Fruit fly (Drosophila melanogaster): ENCODE data around the gene Agpat1.

Gene Agpat1

DNA sequence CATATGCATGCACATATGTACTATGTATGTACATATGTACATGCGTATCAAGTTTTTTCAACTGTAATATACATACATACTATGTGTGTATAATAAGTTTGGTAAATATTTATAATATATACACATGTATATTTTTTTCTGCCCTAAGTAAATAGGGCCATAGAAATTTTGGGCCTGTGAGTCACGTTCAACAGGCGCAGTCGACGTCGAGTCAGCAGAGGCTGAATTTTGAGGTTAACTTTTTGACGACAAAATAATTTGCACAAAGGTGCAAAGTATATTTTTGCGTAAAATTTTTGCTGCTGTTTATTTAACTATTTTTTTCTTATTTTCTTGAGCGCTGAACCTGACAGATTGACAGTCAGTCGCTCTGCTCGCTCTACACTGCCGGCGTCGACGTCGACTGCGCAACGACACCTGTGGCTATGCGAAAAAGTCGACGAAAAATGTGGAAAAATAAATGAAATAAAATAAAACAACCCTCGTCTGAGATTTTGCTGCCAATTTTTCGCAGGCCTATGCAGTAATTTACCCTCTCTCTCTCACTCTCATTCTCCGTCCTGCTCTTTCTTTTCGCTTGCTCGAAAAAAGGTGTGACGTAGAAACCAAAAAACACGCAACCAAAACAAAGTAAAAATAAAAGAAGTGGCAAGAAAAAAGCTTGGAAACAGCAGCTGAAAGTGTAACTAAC, 15.0 kb upstream of the Agpat1 start (continued):
- TF ChIP-seq CG10669 (GFP tag; optimal IDR thresholded peaks at IDR 0.05) = peak; percentile 49
- TF ChIP-seq Eip75B (GFP tag; optimal IDR thresholded peaks at IDR 0.05) = no peak
- no peak for TF ChIP-seq salr (GFP tag; optimal IDR thresholded peaks at IDR 0.05)
- TF ChIP-seq topi (GFP tag; optimal IDR thresholded peaks at IDR 0.05) = no peak
- TF ChIP-seq Blimp-1 (GFP tag; optimal IDR thresholded peaks at IDR 0.05) = no peak
- TF ChIP-seq dsx (GFP tag; optimal IDR thresholded peaks at IDR 0.05; ENCODE audit: poor library complexity, severe bottlenecking) = peak; percentile 58
- TF ChIP-seq CG9139 (GFP tag; optimal IDR thresholded peaks at IDR 0.05) = peak; percentile 58
- TF ChIP-seq achi (GFP tag; optimal IDR thresholded peaks at IDR 0.05) = no peak
- TF ChIP-seq pdm3 (GFP tag; optimal IDR thresholded peaks at IDR 0.05) = no peak
- TF ChIP-seq esn (GFP tag; optimal IDR thresholded peaks at IDR 0.05) = no peak
- TF ChIP-seq Met (GFP tag; optimal IDR thresholded peaks at IDR 0.05) = no peak
- peak; percentile 69 for TF ChIP-seq CG15336 (GFP tag; IDR thresholded peaks at IDR 0.05)
- TF ChIP-seq CG3919 (GFP tag; optimal IDR thresholded peaks at IDR 0.05) = no peak
- TF ChIP-seq CG6276 (GFP tag; optimal IDR thresholded peaks at IDR 0.05) = peak; percentile 70
- TF ChIP-seq CG8319 (GFP tag; optimal IDR thresholded peaks at IDR 0.05) = no peak
- peak; percentile 43 for TF ChIP-seq Ets96B (tag; optimal IDR thresholded peaks at IDR 0.05)
- TF ChIP-seq Hr4 (GFP tag; optimal IDR thresholded peaks at IDR 0.05) = peak; percentile 15
- no peak for TF ChIP-seq fd59A (GFP tag; optimal IDR thresholded peaks at IDR 0.05)
- TF ChIP-seq CG8119 (GFP tag; IDR thresholded peaks at IDR 0.05) = peak; percentile 62
- TF ChIP-seq Eip78C (GFP tag) = peak; percentile 60
- TF ChIP-seq CG11762 (GFP tag; optimal IDR thresholded peaks at IDR 0.05; ENCODE audit: insufficient read depth) = no peak
- TF ChIP-seq Hr39 (GFP tag; optimal IDR thresholded peaks at IDR 0.05) = no peak
- peak; percentile 22 for TF ChIP-seq Sox102F (GFP tag; optimal IDR thresholded peaks at IDR 0.05)
- TF ChIP-seq dac (GFP tag; optimal IDR thresholded peaks at IDR 0.05) = no peak
- no peak for TF ChIP-seq CG4318 (GFP tag; optimal IDR thresholded peaks at IDR 0.05)
- peak; percentile 9 for TF ChIP-seq CG16779 (tag; optimal IDR thresholded peaks at IDR 0.05)

DNA sequence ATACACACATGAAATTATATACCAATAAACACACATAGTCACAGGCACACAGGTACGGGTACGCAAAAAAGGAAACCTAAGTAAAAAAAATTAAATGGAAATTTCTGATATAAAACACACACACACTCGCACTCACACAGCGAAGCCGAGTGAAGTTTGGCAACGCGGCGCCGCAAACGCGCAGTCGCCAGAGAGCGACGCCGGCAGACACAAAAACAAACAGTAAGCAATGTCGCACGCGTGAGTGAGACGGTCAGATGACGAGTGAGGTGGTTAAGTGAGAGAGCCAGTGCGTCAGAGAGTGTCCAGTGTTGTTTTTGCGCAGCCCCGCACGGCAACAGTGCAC, 14.5 kb upstream of the Agpat1 start:
- no peak for TF ChIP-seq CG6792 (GFP tag; optimal IDR thresholded peaks at IDR 0.05)

DNA sequence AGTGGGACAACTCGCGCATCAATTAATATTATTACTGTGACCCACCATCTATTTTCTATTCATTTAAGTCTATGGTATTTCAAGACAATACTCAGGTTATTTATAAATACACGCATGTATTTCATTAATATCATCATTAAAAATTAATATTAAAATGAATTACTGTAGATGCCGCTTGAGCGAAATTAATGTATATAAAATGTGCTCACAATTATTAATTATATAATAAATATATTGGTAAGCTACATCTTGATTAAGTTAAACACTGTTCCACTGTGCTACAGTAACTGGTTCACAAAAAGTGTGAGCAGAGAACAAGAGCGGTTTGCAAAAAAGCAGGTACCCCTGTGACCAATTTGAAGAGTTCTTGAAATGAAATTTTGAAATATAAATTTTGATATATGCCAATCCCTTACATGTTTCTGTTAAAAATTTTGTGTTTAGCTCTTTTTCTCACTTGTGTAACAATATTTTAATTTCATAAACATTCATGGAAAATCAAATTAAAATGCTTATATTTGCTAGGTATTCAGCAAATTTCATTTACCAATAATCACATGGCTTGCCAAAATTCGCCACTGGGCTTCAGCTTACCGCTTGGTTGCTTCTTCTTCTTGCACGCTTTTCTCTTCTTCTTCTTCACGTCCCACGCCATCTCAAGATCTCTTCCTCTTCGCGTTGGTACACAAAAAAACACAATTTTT, 14.0 kb upstream of the Agpat1 start:
- TF ChIP-seq cyc (GFP tag; optimal IDR thresholded peaks at IDR 0.05) (peak; percentile 100), CG11902 (GFP tag; optimal IDR thresholded peaks at IDR 0.05) (peak; percentile 99), pdm3 (GFP tag; optimal IDR thresholded peaks at IDR 0.05) (peak; percentile 100), Lpt (GFP tag; optimal IDR thresholded peaks at IDR 0.05) (peak; percentile 100), Hr38 (GFP tag; optimal IDR thresholded peaks at IDR 0.05) (peak; percentile 96), CG15336 (GFP tag; IDR thresholded peaks at IDR 0.05) (peak; percentile 100), CG9139 (GFP tag; optimal IDR thresholded peaks at IDR 0.05) (peak; percentile 100), esn (GFP tag; optimal IDR thresholded peaks at IDR 0.05) (peak; percentile 100), eg (GFP tag; IDR thresholded peaks at IDR 0.05) (peak; percentile 100), CG8319 (GFP tag; optimal IDR thresholded peaks at IDR 0.05) (peak; percentile 100), CG11294 (GFP tag; IDR thresholded peaks at IDR 0.05) (peak; percentile 100), CG10669 (GFP tag; optimal IDR thresholded peaks at IDR 0.05) (peak; percentile 100), CG34406 (GFP tag; optimal IDR thresholded peaks at IDR 0.05) (peak; percentile 100), CG8119 (GFP tag; IDR thresholded peaks at IDR 0.05) (peak; percentile 100), Hr4 (GFP tag; optimal IDR thresholded peaks at IDR 0.05) (peak; percentile 100), CG16779 (tag; optimal IDR thresholded peaks at IDR 0.05) (peak; percentile 100), dac (GFP tag; optimal IDR thresholded peaks at IDR 0.05) (peak; percentile 100), Met (GFP tag; optimal IDR thresholded peaks at IDR 0.05) (peak; percentile 100), Eip78C (GFP tag) (peak; percentile 100), fd85E (GFP tag; optimal IDR thresholded peaks at IDR 0.05) (peak; percentile 97), OdsH (GFP tag; optimal IDR thresholded peaks at IDR 0.05) (peak; percentile 100), spab (GFP tag; optimal IDR thresholded peaks at IDR 0.05) (peak; percentile 100), ss (GFP tag; optimal IDR thresholded peaks at IDR 0.05) (peak; percentile 100), lz (GFP tag; optimal IDR thresholded peaks at IDR 0.05) (peak; percentile 100), Sox15 (GFP tag; optimal IDR thresholded peaks at IDR 0.05) (peak; percentile 99), CG6276 (GFP tag; optimal IDR thresholded peaks at IDR 0.05) (peak; percentile 100), CG4318 (GFP tag; optimal IDR thresholded peaks at IDR 0.05) (peak; percentile 100), CG6792 (GFP tag; optimal IDR thresholded peaks at IDR 0.05) (peak; percentile 100), CG10631 (GFP tag; optimal IDR thresholded peaks at IDR 0.05) (peak; percentile 100), CG32006 (GFP tag; optimal IDR thresholded peaks at IDR 0.05) (peak; percentile 100), CG6163 (GFP tag; IDR thresholded peaks at IDR 0.05) (peak; percentile 100), Sox102F (GFP tag; optimal IDR thresholded peaks at IDR 0.05) (peak; percentile 99), CG7368 (GFP tag; optimal IDR thresholded peaks at IDR 0.05) (peak; percentile 99)
